Worm (Caenorhabditis elegans) whole organism, late embryonic: ENCODE results near the gene npr-8.
"Not testable (repeated sequence)": the region's sequence is repeated elsewhere in the genome, so short reads cannot be mapped to it uniquely, and the experiment has no call there.

Experiments used
- C08G9.2 ChIP-seq: sonication (generic microtip); optimal IDR thresholded peaks from 2 replicates; lab custom pipeline; 2016; ENCODE audit warnings: mild to moderate bottlenecking, missing genetic modification characterization, moderate library complexity, missing compliant biosample characterization
- K02D7.2 ChIP-seq: sonication (generic microtip); optimal IDR thresholded peaks from 2 replicates; lab custom pipeline; 2017; ENCODE audit warnings: mild to moderate bottlenecking, missing genetic modification characterization, missing compliant biosample characterization
- K09A11.1 ChIP-seq: sonication (generic microtip); optimal IDR thresholded peaks from 2 replicates; lab custom pipeline; 2017; ENCODE audit warnings: antibody characterized with exemption, mild to moderate bottlenecking, missing genetic modification characterization, missing compliant biosample characterization; ENCODE audit not compliant: insufficient read depth
- T23F11.4 ChIP-seq: fragments of 200-800 bp; sonication (Bioruptor generic); optimal IDR thresholded peaks from 2 replicates; lab custom pipeline; 2018; ENCODE audit warnings: mild to moderate bottlenecking, missing genetic modification characterization, missing compliant biosample characterization
- ahr-1 ChIP-seq: sonication (generic microtip); optimal IDR thresholded peaks from 2 replicates; lab custom pipeline; 2016; ENCODE audit warnings: missing genetic modification characterization, missing compliant biosample characterization
- ama-1 ChIP-seq: fragments of 150-350 bp; optimal IDR thresholded peaks from 2 replicates; lab custom pipeline; 2014
- ceh-19 ChIP-seq: fragments of 200-800 bp; sonication (Bioruptor generic); optimal IDR thresholded peaks from 2 replicates; lab custom pipeline; 2018; ENCODE audit warnings: mild to moderate bottlenecking, missing genetic modification characterization, missing compliant biosample characterization
- ceh-30 ChIP-seq: fragments of 150-350 bp; optimal IDR thresholded peaks from 2 replicates; lab custom pipeline; 2014; ENCODE audit warnings: missing biosample characterization, missing genetic modification characterization
- ceh-31 ChIP-seq: sonication (generic microtip); optimal IDR thresholded peaks from 2 replicates; lab custom pipeline; 2016; ENCODE audit warnings: missing genetic modification characterization, missing compliant biosample characterization
- ceh-45 ChIP-seq: fragments of 200-800 bp; sonication (Bioruptor generic); IDR thresholded peaks from 2 replicates; pipeline ENCODE4 v1.3.6; 2022; ENCODE audit warnings: missing genetic modification reagents, missing genetic modification characterization, missing compliant biosample characterization
- ceh-48 ChIP-seq: sonication (generic microtip); optimal IDR thresholded peaks from 2 replicates; lab custom pipeline; 2016; ENCODE audit warnings: missing genetic modification characterization, inconsistent platforms, missing compliant biosample characterization
- ceh-6 ChIP-seq: fragments of 200-800 bp; sonication (Bioruptor generic); optimal IDR thresholded peaks from 2 replicates; lab custom pipeline; 2018; ENCODE audit warnings: mild to moderate bottlenecking, missing genetic modification characterization, missing compliant biosample characterization
- ceh-9 ChIP-seq: sonication (generic microtip); optimal IDR thresholded peaks from 2 replicates; lab custom pipeline; 2016; ENCODE audit warnings: mild to moderate bottlenecking, missing genetic modification characterization, inconsistent platforms, missing compliant biosample characterization
- che-1 ChIP-seq: sonication (generic microtip); optimal IDR thresholded peaks from 2 replicates; lab custom pipeline; 2016; ENCODE audit warnings: mild to moderate bottlenecking, missing genetic modification characterization, missing compliant biosample characterization
- dmd-4 ChIP-seq: sonication (generic microtip); optimal IDR thresholded peaks from 2 replicates; lab custom pipeline; 2016; ENCODE audit warnings: borderline replicate concordance, missing genetic modification characterization, missing compliant biosample characterization
- dve-1 ChIP-seq: sonication (generic microtip); optimal IDR thresholded peaks from 2 replicates; lab custom pipeline; 2017; ENCODE audit warnings: antibody characterized with exemption, mild to moderate bottlenecking, missing genetic modification characterization, missing compliant biosample characterization
- ets-4 ChIP-seq: sonication (generic microtip); optimal IDR thresholded peaks from 2 replicates; lab custom pipeline; 2016; ENCODE audit warnings: missing genetic modification characterization, missing compliant biosample characterization
- eyg-1 ChIP-seq: sonication (generic microtip); optimal IDR thresholded peaks from 2 replicates; lab custom pipeline; 2016; ENCODE audit warnings: missing genotype, missing genetic modification characterization, missing compliant biosample characterization
- fax-1 ChIP-seq: sonication (generic microtip); optimal IDR thresholded peaks from 2 replicates; lab custom pipeline; 2016; ENCODE audit warnings: missing genotype, missing genetic modification characterization, missing compliant biosample characterization
- gmeb-2 ChIP-seq: sonication (generic microtip); optimal IDR thresholded peaks from 2 replicates; lab custom pipeline; 2016; ENCODE audit warnings: missing genetic modification characterization, inconsistent platforms, missing compliant biosample characterization
- hlh-13 ChIP-seq: fragments of 200-800 bp; sonication (Bioruptor generic); optimal IDR thresholded peaks from 2 replicates; lab custom pipeline; 2018; ENCODE audit warnings: mild to moderate bottlenecking, missing genetic modification characterization, missing compliant biosample characterization
- hlh-30 ChIP-seq: sonication (generic microtip); optimal IDR thresholded peaks from 2 replicates; lab custom pipeline; 2017; ENCODE audit warnings: antibody characterized with exemption, missing genetic modification characterization, missing compliant biosample characterization; ENCODE audit not compliant: insufficient read depth
- hlh-6 ChIP-seq: sonication (generic microtip); optimal IDR thresholded peaks from 2 replicates; lab custom pipeline; 2016; ENCODE audit warnings: missing genotype, missing genetic modification characterization, missing compliant biosample characterization
- lim-6 ChIP-seq: sonication (generic microtip); optimal IDR thresholded peaks from 2 replicates; lab custom pipeline; 2016; ENCODE audit warnings: missing genetic modification characterization, missing compliant biosample characterization
- lin-11 ChIP-seq: fragments of 200-800 bp; sonication (Bioruptor generic); optimal IDR thresholded peaks from 2 replicates; lab custom pipeline; 2018; ENCODE audit warnings: mild to moderate bottlenecking, missing genetic modification characterization, missing compliant biosample characterization
- nhr-11 ChIP-seq: fragments of 150-350 bp; optimal IDR thresholded peaks from 2 replicates; lab custom pipeline; 2014; ENCODE audit warnings: missing biosample characterization, missing genetic modification characterization
- nhr-232 ChIP-seq: sonication (generic microtip); optimal IDR thresholded peaks from 2 replicates; lab custom pipeline; 2016; ENCODE audit warnings: missing genetic modification characterization, missing compliant biosample characterization
- npax-4 ChIP-seq: sonication (generic microtip); optimal IDR thresholded peaks from 2 replicates; lab custom pipeline; 2016; ENCODE audit warnings: missing genetic modification characterization, missing compliant biosample characterization
- pag-3 ChIP-seq: sonication (generic microtip); optimal IDR thresholded peaks from 2 replicates; lab custom pipeline; 2016; ENCODE audit warnings: missing compliant biosample characterization, missing genetic modification characterization, borderline replicate concordance
- pha-2 ChIP-seq: sonication (generic microtip); optimal IDR thresholded peaks from 2 replicates; lab custom pipeline; 2017; ENCODE audit warnings: mild to moderate bottlenecking, missing genetic modification characterization, missing compliant biosample characterization
- pha-4 ChIP-seq: fragments of 150-350 bp; optimal IDR thresholded peaks from 2 replicates; lab custom pipeline; 2018; ENCODE audit warnings: missing biosample characterization, missing genetic modification reagents, missing genetic modification characterization
- pqm-1 ChIP-seq: sonication (generic microtip); optimal IDR thresholded peaks from 2 replicates; lab custom pipeline; 2016; ENCODE audit warnings: missing genetic modification characterization, missing compliant biosample characterization
- pros-1 ChIP-seq: fragments of 150-350 bp; optimal IDR thresholded peaks from 2 replicates; lab custom pipeline; 2014; ENCODE audit warnings: missing biosample characterization, missing genetic modification reagents, missing genetic modification characterization
- ref-2 ChIP-seq: sonication (generic microtip); optimal IDR thresholded peaks from 2 replicates; lab custom pipeline; 2016; ENCODE audit warnings: missing genetic modification characterization, missing compliant biosample characterization
- syd-9 ChIP-seq: sonication (generic microtip); optimal IDR thresholded peaks from 2 replicates; lab custom pipeline; 2016; ENCODE audit warnings: mild to moderate bottlenecking, missing genetic modification characterization, moderate library complexity, missing compliant biosample characterization
- tbx-7 ChIP-seq: sonication (generic microtip); optimal IDR thresholded peaks from 2 replicates; lab custom pipeline; 2016; ENCODE audit warnings: missing genotype, missing genetic modification characterization, missing compliant biosample characterization
- ttx-3 ChIP-seq: sonication (generic microtip); optimal IDR thresholded peaks from 2 replicates; lab custom pipeline; 2016; ENCODE audit warnings: missing genetic modification reagents, missing genetic modification characterization, missing compliant biosample characterization
- unc-42 ChIP-seq: sonication (generic microtip); optimal IDR thresholded peaks from 2 replicates; lab custom pipeline; 2016; ENCODE audit warnings: missing genotype, missing genetic modification characterization, missing compliant biosample characterization
- unc-55 ChIP-seq: sonication (generic microtip); optimal IDR thresholded peaks from 2 replicates; lab custom pipeline; 2017; ENCODE audit warnings: missing biosample characterization, missing genetic modification reagents, missing genetic modification characterization
- zip-5 ChIP-seq: sonication (generic microtip); optimal IDR thresholded peaks from 2 replicates; lab custom pipeline; 2016; ENCODE audit warnings: missing genetic modification characterization, missing compliant biosample characterization
- ztf-16 ChIP-seq: sonication (generic microtip); optimal IDR thresholded peaks from 2 replicates; lab custom pipeline; 2017; ENCODE audit warnings: missing genetic modification characterization, missing compliant biosample characterization

Gene npr-8

DNA sequence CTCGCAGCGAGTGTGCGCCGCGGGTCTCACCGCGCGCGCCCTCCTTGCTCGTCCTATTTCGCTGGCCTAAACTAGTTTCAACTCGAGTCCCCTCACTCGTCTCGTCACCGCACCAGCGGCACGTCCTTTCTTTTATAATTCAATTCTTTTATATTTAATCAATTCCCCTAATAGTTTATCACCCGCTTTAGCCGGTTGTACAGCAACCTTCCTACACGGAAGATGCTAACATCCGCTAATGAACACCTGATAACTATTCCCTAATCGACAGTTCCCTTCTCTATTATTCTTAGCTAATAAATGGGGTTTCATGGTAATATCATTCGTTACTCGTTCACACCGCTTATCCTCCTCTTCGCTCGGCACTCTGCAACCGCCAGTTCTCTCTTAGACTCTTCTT is 11.8 kb upstream of the npr-8 start, which contains the start of gene C56G3.2:
TSS of gene C56G3.2 (plus strand) at position 301 of the 400 bp plus-strand sequence.
- not testable (repeated sequence) for TF ChIP-seq pha-4 (tag; lab: Kevin White, UChicago); ceh-45; ceh-9

DNA sequence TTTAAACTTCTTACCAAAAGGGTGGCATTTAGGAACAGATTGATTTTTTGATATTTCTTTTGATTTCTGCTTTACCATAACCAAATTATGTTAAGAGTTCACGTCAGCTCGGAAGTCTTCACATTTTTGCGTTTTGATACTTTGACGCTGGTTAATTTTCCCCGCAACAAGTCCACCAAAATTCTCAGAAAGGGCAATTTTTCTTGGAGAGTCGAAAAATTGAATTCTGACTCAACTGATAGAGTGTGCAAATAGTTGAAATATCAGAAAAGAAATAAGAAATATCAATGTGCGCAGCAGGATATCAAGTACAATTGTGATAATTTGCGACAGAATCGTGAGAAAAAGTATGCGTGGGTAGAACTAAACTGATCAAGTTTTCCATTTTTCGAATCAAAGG is 7.3 kb upstream of the npr-8 start:
- TF ChIP-seq dve-1 (tag; lab: Kevin White, UChicago) (no peak), pag-3 (tag; lab: Kevin White, UChicago) (no peak), ama-1 (lab: Kevin White, UChicago) (no peak), pros-1 (no peak), ceh-31 (no peak), K02D7.2 (tag; lab: Kevin White, UChicago) (no peak), lin-11 (tag; lab: Kevin White, UChicago) (no peak), zip-5 (tag; lab: Kevin White, UChicago) (no peak)
- TF ChIP-seq, all 69 proteins: peak for 0

DNA sequence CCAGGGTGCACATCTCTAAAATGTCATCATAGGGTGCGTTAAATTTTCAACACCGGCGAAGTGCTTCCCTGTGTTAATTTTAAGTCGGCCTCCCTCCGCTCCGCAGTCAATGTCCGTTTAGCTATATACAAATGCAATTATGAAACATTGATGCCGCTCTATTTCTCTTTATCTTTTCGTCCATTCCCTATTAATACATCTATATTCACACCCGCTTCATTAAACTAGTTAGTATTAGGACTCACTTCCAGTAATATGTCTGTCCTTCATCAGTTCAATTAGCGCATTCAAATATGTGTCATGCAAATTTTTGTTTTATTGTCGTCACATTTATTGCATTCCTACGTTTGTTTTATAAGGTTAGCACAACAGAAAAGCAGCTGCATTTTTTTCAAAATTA is 5.2 kb upstream of the npr-8 start:
- no peak for TF ChIP-seq pqm-1 (tag; lab: Kevin White, UChicago)
- peak; percentile 68 for TF ChIP-seq unc-42 (tag; lab: Kevin White, UChicago)
- no peak for TF ChIP-seq ref-2 (tag; lab: Kevin White, UChicago)
- TF ChIP-seq unc-55 (GFP tag; lab: Kevin White, UChicago), result no peak
- no peak for TF ChIP-seq ceh-30 (tag; lab: Kevin White, UChicago)
- TF ChIP-seq ets-4 (tag; lab: Kevin White, UChicago), result no peak
- TF ChIP-seq, all 69 proteins: peak for 1

DNA sequence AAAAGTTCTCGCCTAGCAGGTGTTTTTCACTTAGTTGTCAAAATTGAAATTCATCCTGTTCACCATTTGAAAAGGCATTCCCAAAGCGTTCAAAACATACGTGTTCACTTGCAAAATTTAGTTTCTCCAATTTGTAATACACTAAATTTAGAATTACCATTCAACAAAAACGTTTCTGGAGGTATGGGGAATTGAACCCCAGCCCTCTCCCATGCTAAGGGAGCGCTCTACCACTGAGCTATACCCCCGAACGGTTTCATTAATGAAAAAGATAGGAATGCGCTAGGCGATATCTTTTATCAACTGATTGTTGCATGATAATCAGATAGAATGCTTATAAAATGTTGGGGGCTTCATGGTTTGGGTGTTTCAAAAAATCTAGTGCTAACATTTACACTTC is 1.5 kb downstream of the npr-8 start:
- TF ChIP-seq ceh-45, result no peak
- TF ChIP-seq hlh-6, result no peak
- no peak for TF ChIP-seq dmd-4 (tag; lab: Kevin White, UChicago)
- no peak for TF ChIP-seq eyg-1
- TF ChIP-seq hlh-30, result no peak
- no peak for TF ChIP-seq nhr-11 (tag; lab: Kevin White, UChicago)
- TF ChIP-seq ztf-16 (tag; lab: Kevin White, UChicago), result no peak
- no peak for TF ChIP-seq ceh-19
- no peak for TF ChIP-seq dve-1 (tag; lab: Kevin White, UChicago)
- TF ChIP-seq T23F11.4 (GFP tag; lab: Kevin White, UChicago), result no peak
- no peak for TF ChIP-seq syd-9 (tag; lab: Kevin White, UChicago)
- no peak for TF ChIP-seq K09A11.1 (tag; lab: Kevin White, UChicago)
- TF ChIP-seq unc-42 (tag; lab: Kevin White, UChicago), result no peak
- TF ChIP-seq pros-1, result no peak
- no peak for TF ChIP-seq ceh-6 (GFP tag; lab: Kevin White, UChicago)
- no peak for TF ChIP-seq ahr-1 (tag; lab: Kevin White, UChicago)
- TF ChIP-seq tbx-7 (tag; lab: Kevin White, UChicago), result no peak

DNA sequence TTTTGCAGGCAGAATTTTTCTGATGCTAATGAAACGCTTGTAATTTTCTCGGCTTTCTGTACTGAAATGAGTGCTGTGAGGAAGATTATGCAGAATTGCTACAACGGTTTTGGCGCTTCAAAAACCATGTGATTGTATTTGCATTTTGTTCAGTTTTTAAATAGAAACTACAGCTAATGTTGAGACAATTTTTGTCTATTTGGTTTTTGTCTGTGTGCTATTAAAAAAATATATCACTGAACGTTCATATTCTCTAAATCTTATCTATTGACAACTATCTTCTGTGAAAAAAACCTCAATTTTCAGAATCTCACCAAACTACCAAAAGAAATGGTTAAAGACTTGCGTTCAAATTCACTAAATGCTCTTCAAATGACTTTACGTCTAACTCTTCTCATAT is 13.2 kb downstream of the npr-8 start, which contains the start of gene C10A4.6:
TSS of gene C10A4.6 (plus strand) at position 301 of the 400 bp plus-strand sequence.
- no peak for TF ChIP-seq nhr-11 (tag; lab: Kevin White, UChicago)
- no peak for TF ChIP-seq ceh-9
- no peak for TF ChIP-seq pqm-1 (tag; lab: Kevin White, UChicago)
- no peak for TF ChIP-seq che-1 (tag; lab: Kevin White, UChicago)
- TF ChIP-seq lim-6 (tag; lab: Kevin White, UChicago), result no peak
- TF ChIP-seq fax-1 (tag; lab: Kevin White, UChicago), result no peak
- TF ChIP-seq hlh-13 (GFP tag; lab: Kevin White, UChicago), result no peak
- TF ChIP-seq unc-42 (tag; lab: Kevin White, UChicago), result no peak
- no peak for TF ChIP-seq zip-5 (tag; lab: Kevin White, UChicago)
- TF ChIP-seq ceh-48 (tag; lab: Kevin White, UChicago), result no peak
- TF ChIP-seq pha-2 (tag; lab: Kevin White, UChicago), result no peak
- no peak for TF ChIP-seq gmeb-2
- no peak for TF ChIP-seq npax-4 (tag; lab: Kevin White, UChicago)
- TF ChIP-seq ceh-19, result no peak
- TF ChIP-seq ttx-3 (tag; lab: Kevin White, UChicago), result no peak
- no peak for TF ChIP-seq C08G9.2 (tag; lab: Kevin White, UChicago)
- TF ChIP-seq nhr-232 (tag; lab: Kevin White, UChicago), result no peak
- TF ChIP-seq, all 69 proteins: peak for 0
